Fruit fly (Drosophila melanogaster): Measurements from ENCODE around the gene ArgRS.
A peak's percentile ranks its signal among the peaks of the same experiment; 100 is the strongest.

The ArgRS gene

DNA sequence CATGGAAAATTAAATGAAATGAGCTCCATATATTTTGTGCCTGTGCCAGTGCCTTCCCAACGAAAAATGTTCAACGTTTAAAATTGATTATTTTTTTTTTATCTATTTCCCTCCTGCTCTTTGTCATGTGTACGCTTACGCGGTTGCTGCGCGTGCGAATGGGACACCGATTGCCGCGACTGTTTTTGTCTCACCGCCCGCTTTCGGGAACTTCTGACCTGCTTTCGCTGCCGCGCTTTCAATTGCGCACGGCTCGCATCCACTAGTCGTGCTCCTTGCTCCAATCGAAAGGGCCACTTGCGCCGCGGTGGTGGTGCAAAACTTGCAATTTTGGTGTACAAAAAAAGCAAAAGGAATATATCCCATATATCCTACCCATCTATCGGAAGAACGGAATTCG is 16.5 kb upstream of the ArgRS start (continued):
- TF ChIP-seq CG13894 (tag; optimal IDR thresholded peaks at IDR 0.05) (peak; percentile 36), Atf6 (GFP tag; IDR thresholded peaks at IDR 0.05) (peak; percentile 45; the same call in 1 of the 2 replicates), Dbx (GFP tag; IDR thresholded peaks at IDR 0.05) (0 out of 3 replicates have a peak, but pooled peaks have one; percentile 22), CG34224 (GFP tag; IDR thresholded peaks at IDR 0.05; ENCODE audit: partially characterized antibody) (peak; percentile 6; the same call in 1 of the 3 replicates), Mrtf (GFP tag; IDR thresholded peaks at IDR 0.05) (no peak), p53 (GFP tag; optimal IDR thresholded peaks at IDR 0.05) (no peak), sens (GFP tag) (peak; percentile 77), hbn (GFP tag; IDR thresholded peaks at IDR 0.05; ENCODE audit: partially characterized antibody) (0 out of 2 replicates have a peak, but pooled peaks have one; percentile 21), CG15073 (GFP tag; optimal IDR thresholded peaks at IDR 0.05) (no peak), CG6791 (GFP tag; IDR thresholded peaks at IDR 0.05; ENCODE audit: partially characterized antibody) (0 out of 3 replicates have a peak, but pooled peaks have one; percentile 27), CG12744 (GFP tag; optimal IDR thresholded peaks at IDR 0.05) (no peak), pzg (GFP tag; optimal IDR thresholded peaks at IDR 0.05) (peak; percentile 37), CoRest (tag; optimal IDR thresholded peaks at IDR 0.05) (peak; percentile 16), sens-2 (GFP tag; IDR thresholded peaks at IDR 0.05) (no peak), unpg (GFP tag; optimal IDR thresholded peaks at IDR 0.05) (peak; percentile 11), Fer1 (GFP tag; optimal IDR thresholded peaks at IDR 0.05) (peak; percentile 31), E2f2 (GFP tag; IDR thresholded peaks at IDR 0.05) (0 out of 2 replicates have a peak, but pooled peaks have one; percentile 25), ewg (GFP tag; optimal IDR thresholded peaks at IDR 0.05) (peak; percentile 66), CG12659 (GFP tag; optimal IDR thresholded peaks at IDR 0.05) (peak; percentile 77), crc (GFP tag; optimal IDR thresholded peaks at IDR 0.05) (no peak), CG3995 (GFP tag; optimal IDR thresholded peaks at IDR 0.05) (no peak), CG3847 (GFP tag; IDR thresholded peaks at IDR 0.05) (peak; percentile 31; the same call in 1 of the 2 replicates), CG1832 (GFP tag; optimal IDR thresholded peaks at IDR 0.05) (peak; percentile 99), hkb (optimal IDR thresholded peaks at IDR 0.05) (no peak), hkb (GFP tag; IDR thresholded peaks at IDR 0.05) (no peak), Drgx (GFP tag; IDR thresholded peaks at IDR 0.05) (peak; percentile 58), NFAT (GFP tag; IDR thresholded peaks at IDR 0.05) (no peak), CG2678 (tag; optimal IDR thresholded peaks at IDR 0.05) (peak; percentile 11), Abd-B (GFP tag; optimal IDR thresholded peaks at IDR 0.05) (peak; percentile 5), bsh (GFP tag; optimal IDR thresholded peaks at IDR 0.05) (peak; percentile 2 to 28), CG32767 (GFP tag; IDR thresholded peaks at IDR 0.05) (peak; percentile 85), chm (GFP tag; IDR thresholded peaks at IDR 0.05) (0 out of 2 replicates have a peak, but pooled peaks have one; percentile 62), CG10321 (GFP tag; IDR thresholded peaks at IDR 0.05) (peak; percentile 99), vnd (GFP tag; IDR thresholded peaks at IDR 0.05; ENCODE audit: partially characterized antibody) (0 out of 3 replicates have a peak, but pooled peaks have one; percentile 22), CG34422 (GFP tag; IDR thresholded peaks at IDR 0.05) (peak; percentile 85), sug (tag; optimal IDR thresholded peaks at IDR 0.05) (peak; percentile 44), bbx (GFP tag; IDR thresholded peaks at IDR 0.05; ENCODE audit: partially characterized antibody) (peak; percentile 31; the same call in 1 of the 2 replicates), Max (GFP tag; optimal IDR thresholded peaks at IDR 0.05) (peak; percentile 2), cg (GFP tag; optimal IDR thresholded peaks at IDR 0.05) (peak; percentile 31), Adf1 (GFP tag; IDR thresholded peaks at IDR 0.05) (peak; percentile 69), otp (GFP tag; IDR thresholded peaks at IDR 0.05) (no peak), CG10431 (GFP tag; optimal IDR thresholded peaks at IDR 0.05) (peak; percentile 28), CG4617 (GFP tag; optimal IDR thresholded peaks at IDR 0.05; ENCODE audit: borderline replicate concordance) (peak; percentile 65), CG17361 (GFP tag; IDR thresholded peaks at IDR 0.05) (no peak), abd-A (tag; optimal IDR thresholded peaks at IDR 0.05) (peak; percentile 63), bab2 (GFP tag; optimal IDR thresholded peaks at IDR 0.05) (no peak), nmo (GFP tag; optimal IDR thresholded peaks at IDR 0.05) (peak; percentile 33), ato (GFP tag; IDR thresholded peaks at IDR 0.05; ENCODE audit: partially characterized antibody) (peak; percentile 41; the same call in 1 of the 2 replicates), Deaf1 (tag; optimal IDR thresholded peaks at IDR 0.05) (peak; percentile 7), D19A (tag; optimal IDR thresholded peaks at IDR 0.05) (peak; percentile 1)
